Worm (Caenorhabditis elegans): ENCODE measurements around the gene pat-3.

pat-3 gene

ce11 chrIII:3874895-3875294, 39.1 kb downstream of the pat-3 start:
- TF ChIP-seq lin-38 (GFP tag; IDR thresholded peaks at IDR 0.05) (no peak), D1046.2 (GFP tag; IDR thresholded peaks at IDR 0.05) (no peak), F10B5.3 (tag; optimal IDR thresholded peaks at IDR 0.05) (no peak), F44E2.7 (GFP tag; IDR thresholded peaks at IDR 0.05) (no peak), mes-2 (tag; optimal IDR thresholded peaks at IDR 0.05; ENCODE audit: poor library complexity, severe bottlenecking) (no peak), ceh-62 (tag; optimal IDR thresholded peaks at IDR 0.05) (no peak), nhr-10 (tag; optimal IDR thresholded peaks at IDR 0.05) (no peak), zip-2 (tag; optimal IDR thresholded peaks at IDR 0.05) (no peak), ceh-28 (tag; optimal IDR thresholded peaks at IDR 0.05) (no peak), lir-3 (tag; optimal IDR thresholded peaks at IDR 0.05) (no peak), arid-1 (GFP tag; conservative IDR thresholded peaks at IDR 0.05) (no peak), daf-16 (GFP tag; optimal IDR thresholded peaks at IDR 0.05) (no peak), daf-16 (tag; optimal IDR thresholded peaks at IDR 0.05) (peak; percentile 17), cey-2 (tag; optimal IDR thresholded peaks at IDR 0.05; ENCODE audit: borderline replicate concordance, insufficient read depth) (no peak), lin-13 (GFP tag; optimal IDR thresholded peaks at IDR 0.05) (no peak), dpl-1 (GFP tag; optimal IDR thresholded peaks at IDR 0.05) (no peak), ceh-20 (GFP tag; IDR thresholded peaks at IDR 0.05) (no peak), hif-1 (tag; optimal IDR thresholded peaks at IDR 0.05) (peak in 1 of 2 experiments; percentile 93), dve-1 (tag; optimal IDR thresholded peaks at IDR 0.05; ENCODE audit: insufficient read depth) (peak; percentile 47), dmd-6 (GFP tag; IDR thresholded peaks at IDR 0.05) (peak; percentile 74), nhr-41 (GFP tag; IDR thresholded peaks at IDR 0.05) (no peak), zfp-3 (GFP tag; conservative IDR thresholded peaks at IDR 0.05) (0 out of 2 replicates have a peak, but pooled peaks have one; percentile 14), mxl-3 (GFP tag; optimal IDR thresholded peaks at IDR 0.05) (no peak), ztf-7 (tag; optimal IDR thresholded peaks at IDR 0.05) (no peak), daf-8 (GFP tag; IDR thresholded peaks at IDR 0.05) (no peak), mep-1 (tag; optimal IDR thresholded peaks at IDR 0.05) (no peak), nhr-76 (tag; optimal IDR thresholded peaks at IDR 0.05) (no peak), T26A8.4 (GFP tag; IDR thresholded peaks at IDR 0.05) (no peak), nhr-111 (GFP tag; optimal IDR thresholded peaks at IDR 0.05) (no peak), nhr-237 (tag; optimal IDR thresholded peaks at IDR 0.05) (no peak), Y75B8A.6 (GFP tag; IDR thresholded peaks at IDR 0.05) (no peak), unc-130 (GFP tag; optimal IDR thresholded peaks at IDR 0.05) (no peak), lin-15B (tag; optimal IDR thresholded peaks at IDR 0.05) (no peak), fkh-10 (GFP tag; optimal IDR thresholded peaks at IDR 0.05) (no peak), lin-29 (GFP tag; IDR thresholded peaks at IDR 0.05) (no peak), ceh-44 (GFP tag; IDR thresholded peaks at IDR 0.05) (no peak), hlh-11 (tag; optimal IDR thresholded peaks at IDR 0.05) (peak; percentile 35), skn-1 (tag; optimal IDR thresholded peaks at IDR 0.05) (no peak), spr-3 (GFP tag; optimal IDR thresholded peaks at IDR 0.05) (no peak), dmd-8 (GFP tag; IDR thresholded peaks at IDR 0.05) (no peak), attf-4 (tag; optimal IDR thresholded peaks at IDR 0.05) (no peak), mdt-29 (GFP tag; IDR thresholded peaks at IDR 0.05) (no peak), hlh-30 (tag; optimal IDR thresholded peaks at IDR 0.05; ENCODE audit: insufficient read depth) (peak; percentile 30), F26F4.8 (GFP tag; conservative IDR thresholded peaks at IDR 0.05) (no peak), madf-9 (GFP tag; conservative IDR thresholded peaks at IDR 0.05) (no peak), unc-62 (GFP tag; optimal IDR thresholded peaks at IDR 0.05 in 1 of 2) (no peak), unc-62 (tag; optimal IDR thresholded peaks at IDR 0.05) (no peak), nhr-28 (tag; optimal IDR thresholded peaks at IDR 0.05) (peak; percentile 67), snpc-4 (tag; optimal IDR thresholded peaks at IDR 0.05) (no peak), R02D3.7 (tag; optimal IDR thresholded peaks at IDR 0.05) (no peak), rbr-2 (tag; optimal IDR thresholded peaks at IDR 0.05) (no peak), nhr-48 (tag; optimal IDR thresholded peaks at IDR 0.05) (no peak), pqm-1 (tag; optimal IDR thresholded peaks at IDR 0.05) (no peak)
